Worm (Caenorhabditis elegans) whole organism, midembryonic: ENCODE measurements around the gene F01G10.6.

Experiments used
- T22C8.4 ChIP-seq: fragments of 200-800 bp; sonication (Bioruptor generic); IDR thresholded peaks from 2 replicates; pipeline ENCODE4 v1.3.6; 2022; ENCODE audit warnings: missing genetic modification characterization, missing compliant biosample characterization
- cog-1 ChIP-seq: sonication (generic microtip); optimal IDR thresholded peaks from 2 replicates; lab custom pipeline; 2016; ENCODE audit warnings: missing genetic modification characterization, missing compliant biosample characterization
- flt-1 ChIP-seq: fragments of 200-800 bp; sonication (Bioruptor generic); IDR thresholded peaks from 2 replicates; pipeline ENCODE4 v1.3.6; 2022; ENCODE audit warnings: missing genetic modification characterization, missing compliant biosample characterization
- klf-2 ChIP-seq: fragments of 200-800 bp; sonication (Bioruptor generic); conservative IDR thresholded peaks from 2 replicates; pipeline ENCODE4 v1.3.6; 2022; ENCODE audit warnings: missing genetic modification reagents, missing genetic modification characterization, missing compliant biosample characterization
- med-1 ChIP-seq: sonication (generic microtip); optimal IDR thresholded peaks from 2 replicates; lab custom pipeline; 2017; ENCODE audit warnings: missing genetic modification characterization, mild to moderate bottlenecking, missing compliant biosample characterization, antibody characterized with exemption, missing genetic modification reagents; ENCODE audit not compliant: insufficient read depth
- ref-1 ChIP-seq: fragments of 200-800 bp; sonication (Bioruptor generic); conservative IDR thresholded peaks from 2 replicates; pipeline ENCODE4 v1.3.6; 2022; ENCODE audit warnings: missing genetic modification reagents, missing genetic modification characterization, missing compliant biosample characterization
- tab-1 ChIP-seq: fragments of 200-800 bp; sonication (Bioruptor generic); IDR thresholded peaks from 2 replicates; pipeline ENCODE4 v1.3.6; 2022; ENCODE audit warnings: missing genetic modification characterization, missing compliant biosample characterization
- ztf-23 ChIP-seq: fragments of 200-800 bp; sonication (Bioruptor generic); IDR thresholded peaks from 2 replicates; pipeline ENCODE4 v1.3.6; 2022; ENCODE audit warnings: missing genetic modification reagents, missing genetic modification characterization, missing compliant biosample characterization
- ztf-29 ChIP-seq: fragments of 200-800 bp; sonication (Bioruptor generic); IDR thresholded peaks from 2 replicates; pipeline ENCODE4 v1.3.6; 2022; ENCODE audit warnings: missing genetic modification reagents, missing genetic modification characterization, missing compliant biosample characterization

Gene F01G10.6

DNA sequence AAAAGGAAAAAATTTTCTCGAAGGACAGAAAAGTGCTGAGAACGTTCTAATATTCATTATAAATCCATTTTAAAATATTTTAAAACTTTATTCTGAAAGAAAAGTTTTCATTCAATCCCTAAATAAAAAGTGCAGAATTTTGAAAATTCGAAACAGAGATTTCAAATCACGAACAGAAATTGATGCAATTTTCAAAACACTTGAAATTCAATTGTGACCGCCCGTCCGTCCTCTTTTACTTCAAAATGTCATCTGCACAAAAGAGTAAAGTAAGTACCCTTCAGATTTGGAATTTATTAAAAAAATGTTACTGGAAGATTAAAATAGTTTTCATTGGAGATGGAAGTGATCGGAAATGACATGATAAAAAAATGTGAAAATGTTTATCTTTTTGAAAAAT, 38.9 kb downstream of the F01G10.6 start:
- TF ChIP-seq T22C8.4 (GFP tag; lab: Robert Waterston, UW) (no peak), flt-1 (no peak), tab-1 (no peak), ztf-23 (GFP tag; lab: Robert Waterston, UW) (no peak), klf-2 (GFP tag; lab: Robert Waterston, UW) (no peak), cog-1 (no peak), ref-1 (GFP tag; lab: Robert Waterston, UW) (no peak), med-1 (GFP tag; lab: Kevin White, UChicago) (no peak), ztf-29 (GFP tag; lab: Robert Waterston, UW) (no peak)

DNA sequence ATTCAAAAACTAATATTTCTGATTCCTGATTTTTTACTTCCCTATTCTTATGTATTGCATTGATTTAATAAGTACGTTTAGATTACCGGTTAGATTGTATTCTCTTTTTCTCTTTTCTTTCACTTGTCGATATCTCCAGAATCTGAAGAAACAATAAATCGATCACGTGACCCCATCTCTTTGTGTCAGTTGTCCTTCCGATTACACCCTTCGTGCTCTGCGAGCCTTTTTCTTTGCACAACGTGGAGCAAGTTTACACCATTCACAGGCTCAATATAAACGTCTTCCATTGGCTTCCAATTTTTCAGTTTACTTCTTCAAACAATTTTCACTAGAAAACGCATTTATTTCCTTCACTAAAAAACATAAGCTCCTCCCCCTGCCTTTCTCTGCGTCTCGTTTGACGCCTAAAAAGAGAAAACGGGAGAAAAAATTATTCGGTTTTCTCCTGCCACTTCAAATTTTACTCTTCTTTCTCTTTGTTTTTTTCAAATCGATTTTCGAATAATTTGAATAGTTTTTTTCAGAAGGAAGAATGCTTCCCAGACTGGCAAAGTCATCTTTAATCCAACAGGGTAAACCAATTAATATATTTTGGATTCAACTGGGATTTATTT, 47.2 kb downstream of the F01G10.6 start, which contains the start of gene gta-1:
TSS of gene gta-1 (plus strand) at position 528 of the 617 bp plus-strand sequence.
- no peak for TF ChIP-seq klf-2 (GFP tag; lab: Robert Waterston, UW)
- no peak for TF ChIP-seq cog-1
- no peak for TF ChIP-seq T22C8.4 (GFP tag; lab: Robert Waterston, UW)
- TF ChIP-seq flt-1 = no peak
- TF ChIP-seq ztf-29 (GFP tag; lab: Robert Waterston, UW) = no peak
- no peak for TF ChIP-seq med-1 (GFP tag; lab: Kevin White, UChicago)
- TF ChIP-seq tab-1 = no peak
- TF ChIP-seq ztf-23 (GFP tag; lab: Robert Waterston, UW) = no peak
- TF ChIP-seq ref-1 (GFP tag; lab: Robert Waterston, UW) = no peak

DNA sequence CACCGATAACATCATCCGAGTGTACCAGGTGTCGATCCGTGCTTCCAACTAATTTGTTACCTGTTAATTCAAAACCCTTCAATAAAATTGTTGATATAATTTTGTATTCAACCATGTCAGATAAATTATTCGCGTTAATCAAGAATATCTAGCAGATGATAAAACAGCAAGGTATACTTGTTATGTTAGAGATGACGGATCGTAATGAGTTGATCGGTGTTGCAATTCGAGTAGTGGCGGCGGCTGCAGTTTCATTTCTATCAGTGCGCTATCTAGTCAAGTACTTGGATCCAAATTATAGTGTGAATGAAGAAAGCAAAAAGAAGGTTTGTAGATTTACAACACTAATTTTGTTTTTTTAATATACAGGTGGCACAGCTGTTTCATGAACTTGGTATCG, 49.7 kb downstream of the F01G10.6 start, which contains the start of gene mspn-1:
TSS of gene mspn-1 (plus strand) at position 190 of the 400 bp plus-strand sequence.
- TF ChIP-seq cog-1 = no peak
- no peak for TF ChIP-seq ref-1 (GFP tag; lab: Robert Waterston, UW)
- no peak for TF ChIP-seq flt-1
- no peak for TF ChIP-seq klf-2 (GFP tag; lab: Robert Waterston, UW)
- no peak for TF ChIP-seq tab-1
- no peak for TF ChIP-seq med-1 (GFP tag; lab: Kevin White, UChicago)
- TF ChIP-seq T22C8.4 (GFP tag; lab: Robert Waterston, UW) = no peak
- TF ChIP-seq ztf-23 (GFP tag; lab: Robert Waterston, UW) = no peak
- TF ChIP-seq ztf-29 (GFP tag; lab: Robert Waterston, UW) = no peak
